Worm (Caenorhabditis elegans) whole organism, L4/young adult: ENCODE results near the gene srg-24.

Source experiments
- W03F9.2 ChIP-seq: fragments of 150-350 bp; optimal IDR thresholded peaks from 2 replicates; lab custom pipeline; 2014; ENCODE audit warnings: missing biosample characterization, missing genetic modification characterization
- him-1 ChIP-seq: sonication (generic microtip); optimal IDR thresholded peaks from 2 replicates; lab custom pipeline; 2016; ENCODE audit warnings: missing genotype, missing genetic modification reagents, missing genetic modification characterization, missing compliant biosample characterization

DNA sequence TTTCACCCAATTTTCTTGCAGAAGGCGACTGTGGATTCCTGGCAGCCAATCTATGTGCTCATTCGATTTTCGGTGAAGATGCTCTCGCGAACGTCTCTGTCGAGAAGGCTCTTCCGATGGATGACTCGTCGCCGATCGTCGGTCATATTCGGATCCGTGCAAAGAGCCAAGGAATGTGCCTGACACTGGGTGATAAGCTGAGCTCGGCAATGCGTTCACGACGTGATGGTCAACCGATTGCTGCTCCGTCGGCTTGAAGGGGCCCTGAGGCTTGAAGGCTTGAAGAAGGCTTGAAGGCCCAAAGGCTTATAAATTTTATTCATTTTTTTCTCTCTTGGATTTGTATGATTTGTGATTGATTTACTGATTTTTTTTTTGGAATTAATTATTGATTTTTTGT is 13.3 kb downstream of the srg-24 start:
- no peak for TF ChIP-seq him-1
- no peak for TF ChIP-seq W03F9.2 (tag; lab: Kevin White, UChicago)
